Worm (Caenorhabditis elegans) whole organism, mixed stage, embryonic: Measurements from ENCODE around the gene C25G4.7.
"Not testable (repeated sequence)": the region's sequence is repeated elsewhere in the genome, so short reads cannot be mapped to it uniquely, and the experiment has no call there.

Experiments
- lsy-2 ChIP-seq: fragments of 150-350 bp; optimal IDR thresholded peaks from 2 replicates; lab custom pipeline; 2014; ENCODE audit warnings: missing biosample characterization, missing genetic modification characterization
- nhr-237 ChIP-seq: fragments of 150-350 bp; optimal IDR thresholded peaks from 2 replicates; lab custom pipeline; 2014; ENCODE audit warnings: missing biosample characterization, missing genetic modification characterization
- pha-4 ChIP-seq: fragments of 150-350 bp; optimal IDR thresholded peaks from 2 replicates; lab custom pipeline; 2018; ENCODE audit warnings: missing biosample characterization, missing genetic modification reagents, missing genetic modification characterization
- sptf-1 ChIP-seq: sonication (generic microtip); optimal IDR thresholded peaks from 2 replicates; lab custom pipeline; 2017; ENCODE audit warnings: mild to moderate bottlenecking, missing genetic modification characterization, moderate library complexity, missing compliant biosample characterization
- unc-62 ChIP-seq: fragments of 150-350 bp; optimal IDR thresholded peaks from 2 replicates; lab custom pipeline; 2014; ENCODE audit warnings: missing biosample characterization, missing genetic modification reagents, missing genetic modification characterization

DNA sequence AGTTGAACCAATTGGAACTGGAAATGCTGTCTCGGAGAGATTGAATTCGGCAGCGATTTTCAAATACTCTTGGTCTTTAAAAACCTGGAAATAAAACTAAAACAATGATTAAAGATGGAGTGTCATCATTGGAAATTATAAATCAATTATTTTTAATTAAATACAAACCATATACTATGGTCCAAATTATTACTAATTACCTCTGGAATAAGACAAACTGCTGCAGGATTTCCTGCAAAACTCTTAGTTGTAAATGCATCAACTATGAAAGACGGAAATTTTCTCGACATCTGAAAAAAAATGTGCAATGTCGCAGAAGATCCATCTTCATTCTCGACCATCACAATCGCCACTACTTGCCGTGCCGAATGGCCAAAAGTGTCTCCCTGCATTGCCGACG lies 22.0 kb downstream of the C25G4.7 start, which contains the start of gene igdb-1:
- not testable (repeated sequence) for TF ChIP-seq pha-4; unc-62; sptf-1 (tag; lab: Kevin White, UChicago); nhr-237 (tag; lab: Kevin White, UChicago); lsy-2
